Worm (Caenorhabditis elegans) whole organism, young adult: ENCODE results near the gene cyp-32B1.

Experiments used
- B0019.2 ChIP-seq: fragments of 200-800 bp; sonication (Bioruptor generic); conservative IDR thresholded peaks from 2 replicates; pipeline ENCODE4 v1.3.6; 2022; ENCODE audit warnings: missing genetic modification reagents, missing genetic modification characterization, missing compliant biosample characterization
- B0336.3 ChIP-seq: fragments of 200-800 bp; sonication (Bioruptor generic); IDR thresholded peaks from 2 replicates; pipeline ENCODE4 v1.3.6; 2022; ENCODE audit warnings: missing genetic modification characterization, missing compliant biosample characterization
- D2030.7 ChIP-seq: fragments of 200-800 bp; sonication (Bioruptor generic); IDR thresholded peaks from 2 replicates; pipeline ENCODE4 v1.3.6; 2022; ENCODE audit warnings: missing genetic modification reagents, missing genetic modification characterization, missing compliant biosample characterization
- F37B4.10 ChIP-seq: fragments of 200-800 bp; sonication (Bioruptor generic); IDR thresholded peaks from 2 replicates; pipeline ENCODE4 v1.3.6; 2022; ENCODE audit warnings: missing genetic modification characterization, missing compliant biosample characterization
- F39B2.1 ChIP-seq: fragments of 200-800 bp; sonication (Bioruptor generic); IDR thresholded peaks from 2 replicates; pipeline ENCODE4 v1.3.6; 2022; ENCODE audit warnings: missing genetic modification reagents, missing genetic modification characterization, missing compliant biosample characterization
- F55B11.4 ChIP-seq: sonication (generic microtip); optimal IDR thresholded peaks from 2 replicates; lab custom pipeline; 2016; ENCODE audit warnings: missing compliant biosample characterization, missing genetic modification characterization, borderline replicate concordance; ENCODE audit not compliant: insufficient read depth
- K11D2.4 ChIP-seq: fragments of 200-800 bp; sonication (Bioruptor generic); IDR thresholded peaks from 2 replicates; pipeline ENCODE4 v1.3.6; 2022; ENCODE audit warnings: missing genetic modification reagents, missing genetic modification characterization, missing compliant biosample characterization
- ZK185.1 ChIP-seq: sonication (generic microtip); optimal IDR thresholded peaks from 2 replicates; lab custom pipeline; 2016; ENCODE audit warnings: mild to moderate bottlenecking, missing genetic modification characterization, missing compliant biosample characterization; ENCODE audit not compliant: poor library complexity, severe bottlenecking
- ama-1 ChIP-seq, 3 experiments: fragments of 150-350 bp in 1 of 3; sonication (generic microtip) in 2 of 3; optimal IDR thresholded peaks; 2 replicates each; lab custom pipeline; 2014 to 2018; ENCODE audit warnings: missing biosample characterization in 2 of 3, missing genetic modification characterization in 2 of 3, missing genetic modification reagents in 2 of 3
- aptf-3 ChIP-seq: fragments of 200-800 bp; sonication (Bioruptor generic); IDR thresholded peaks from 2 replicates; pipeline ENCODE4 v1.3.6; 2022; ENCODE audit warnings: missing genetic modification characterization, missing compliant biosample characterization
- cebp-1 ChIP-seq, 2 experiments: fragments of 200-800 bp in 1 of 2; sonication (Bioruptor generic) in 1 of 2; sonication (generic microtip) in 1 of 2; IDR thresholded peaks in 1 of 2; optimal IDR thresholded peaks in 1 of 2; 2 replicates each; pipeline versions ENCODE4 v1.3.6 to Lab custom; 2017 to 2022; ENCODE audit warnings: missing compliant biosample characterization in 2 of 2, missing genetic modification characterization in 2 of 2, mild to moderate bottlenecking in 1 of 2, missing genetic modification reagents in 1 of 2, moderate library complexity in 1 of 2
- cebp-2 ChIP-seq: fragments of 200-800 bp; sonication (Bioruptor generic); IDR thresholded peaks from 2 replicates; pipeline ENCODE4 v1.3.6; 2022; ENCODE audit warnings: missing genetic modification characterization, missing compliant biosample characterization
- ceh-58 ChIP-seq: fragments of 200-800 bp; sonication (Bioruptor generic); IDR thresholded peaks from 2 replicates; pipeline ENCODE4 v1.3.6; 2022; ENCODE audit warnings: missing genetic modification characterization, missing compliant biosample characterization
- ceh-79 ChIP-seq: sonication (generic microtip); optimal IDR thresholded peaks from 2 replicates; lab custom pipeline; 2017; ENCODE audit warnings: mild to moderate bottlenecking, missing genetic modification characterization, missing compliant biosample characterization
- ceh-91 ChIP-seq: fragments of 200-800 bp; sonication (Bioruptor generic); IDR thresholded peaks from 2 replicates; pipeline ENCODE4 v1.3.6; 2022; ENCODE audit warnings: missing genetic modification reagents, missing genetic modification characterization, missing compliant biosample characterization
- die-1 ChIP-seq: sonication (generic microtip); optimal IDR thresholded peaks from 2 replicates; lab custom pipeline; 2016; ENCODE audit warnings: missing genotype, mild to moderate bottlenecking, missing genetic modification characterization, missing compliant biosample characterization
- dox-1 ChIP-seq: fragments of 200-800 bp; sonication (Bioruptor generic); IDR thresholded peaks from 2 replicates; pipeline ENCODE4 v1.3.6; 2022; ENCODE audit warnings: missing genetic modification reagents, missing genetic modification characterization, missing compliant biosample characterization
- dpff-1 ChIP-seq: sonication (generic microtip); optimal IDR thresholded peaks from 2 replicates; lab custom pipeline; 2017; ENCODE audit warnings: mild to moderate bottlenecking, missing genetic modification characterization, missing compliant biosample characterization
- dpl-1 ChIP-seq: fragments of 150-350 bp; optimal IDR thresholded peaks from 2 replicates; lab custom pipeline; 2014; ENCODE audit warnings: missing biosample characterization, missing genetic modification reagents, missing genetic modification characterization
- efl-1 ChIP-seq: fragments of 150-350 bp; optimal IDR thresholded peaks from 2 replicates; lab custom pipeline; 2014; ENCODE audit warnings: missing biosample characterization, missing genetic modification reagents, missing genetic modification characterization
- egl-44 ChIP-seq: fragments of 200-800 bp; sonication (Bioruptor generic); IDR thresholded peaks from 2 replicates; pipeline ENCODE4 v1.3.6; 2022; ENCODE audit warnings: missing genetic modification reagents, missing genetic modification characterization, missing compliant biosample characterization
- gei-17 ChIP-seq: fragments of 200-800 bp; sonication (Bioruptor generic); optimal IDR thresholded peaks from 2 replicates; lab custom pipeline; 2018; ENCODE audit warnings: mild to moderate bottlenecking, missing genetic modification characterization, missing compliant biosample characterization
- hsf-1 ChIP-seq: fragments of 200-800 bp; sonication (Bioruptor generic); IDR thresholded peaks from 2 replicates; pipeline ENCODE4 v1.3.6; 2022; ENCODE audit warnings: missing genetic modification reagents, missing genetic modification characterization, missing compliant biosample characterization
- let-526 ChIP-seq: fragments of 200-800 bp; sonication (Bioruptor generic); IDR thresholded peaks from 2 replicates; pipeline ENCODE4 v1.3.6; 2022; ENCODE audit warnings: missing genetic modification reagents, missing genetic modification characterization, missing compliant biosample characterization
- lin-35 ChIP-seq, 3 experiments: fragments of 150-350 bp in 2 of 3; sonication (generic microtip) in 1 of 3; optimal IDR thresholded peaks; 2 replicates each; lab custom pipeline; 2014 to 2018; ENCODE audit warnings: missing biosample characterization in 3 of 3, missing genetic modification characterization in 3 of 3, missing genetic modification reagents in 3 of 3
- lin-54 ChIP-seq: fragments of 200-800 bp; sonication (Bioruptor generic); optimal IDR thresholded peaks from 2 replicates; lab custom pipeline; 2018; ENCODE audit warnings: mild to moderate bottlenecking, missing genetic modification characterization, missing compliant biosample characterization
- mel-28 ChIP-seq: sonication (generic microtip); optimal IDR thresholded peaks from 2 replicates; lab custom pipeline; 2016; ENCODE audit warnings: borderline replicate concordance, mild to moderate bottlenecking, missing genetic modification characterization, missing compliant biosample characterization
- nfyb-1 ChIP-seq: fragments of 200-800 bp; sonication (Bioruptor generic); IDR thresholded peaks from 2 replicates; pipeline ENCODE4 v1.3.6; 2022; ENCODE audit warnings: missing genetic modification reagents, missing genetic modification characterization, missing compliant biosample characterization
- nhr-80 ChIP-seq: sonication (generic microtip); optimal IDR thresholded peaks from 2 replicates; lab custom pipeline; 2016; ENCODE audit warnings: missing genetic modification characterization, missing compliant biosample characterization
- nhr-90 ChIP-seq: sonication (generic microtip); optimal IDR thresholded peaks from 2 replicates; lab custom pipeline; 2016; ENCODE audit warnings: missing genotype, mild to moderate bottlenecking, missing genetic modification characterization, missing compliant biosample characterization
- rec-8 ChIP-seq, 2 experiments: sonication (generic microtip); optimal IDR thresholded peaks; 2 replicates each; lab custom pipeline; 2016; ENCODE audit warnings: mild to moderate bottlenecking in 2 of 2, missing genetic modification characterization in 2 of 2, missing genetic modification reagents in 2 of 2, missing genotype in 2 of 2, missing biosample characterization in 1 of 2, missing compliant biosample characterization in 1 of 2, moderate library complexity in 1 of 2
- repo-1 ChIP-seq: sonication (generic microtip); optimal IDR thresholded peaks from 2 replicates; lab custom pipeline; 2017; ENCODE audit warnings: mild to moderate bottlenecking, missing genetic modification characterization, missing compliant biosample characterization
- rpc-1 ChIP-seq, 2 experiments: fragments of 150-350 bp in 1 of 2; sonication (generic microtip) in 1 of 2; optimal IDR thresholded peaks; 2 replicates each; lab custom pipeline; 2014 to 2018; ENCODE audit warnings: missing biosample characterization in 1 of 2, missing genetic modification characterization in 1 of 2, missing genetic modification reagents in 1 of 2, missing genotype in 1 of 2
- sea-2 ChIP-seq: fragments of 200-800 bp; sonication (Bioruptor generic); IDR thresholded peaks from 2 replicates; pipeline ENCODE4 v1.3.6; 2022; ENCODE audit warnings: missing genetic modification characterization, missing compliant biosample characterization
- sptf-2 ChIP-seq: fragments of 200-800 bp; sonication (Bioruptor generic); optimal IDR thresholded peaks from 2 replicates; lab custom pipeline; 2018; ENCODE audit warnings: mild to moderate bottlenecking, missing genetic modification characterization, missing compliant biosample characterization
- zim-3 ChIP-seq: sonication (generic microtip); optimal IDR thresholded peaks from 2 replicates; lab custom pipeline; 2017; ENCODE audit warnings: mild to moderate bottlenecking, missing genetic modification characterization, moderate library complexity, missing compliant biosample characterization
- ztf-22 ChIP-seq: fragments of 200-800 bp; sonication (Bioruptor generic); optimal IDR thresholded peaks from 2 replicates; lab custom pipeline; 2018; ENCODE audit warnings: mild to moderate bottlenecking, missing genetic modification characterization, moderate library complexity, missing compliant biosample characterization

cyp-32B1 gene

DNA sequence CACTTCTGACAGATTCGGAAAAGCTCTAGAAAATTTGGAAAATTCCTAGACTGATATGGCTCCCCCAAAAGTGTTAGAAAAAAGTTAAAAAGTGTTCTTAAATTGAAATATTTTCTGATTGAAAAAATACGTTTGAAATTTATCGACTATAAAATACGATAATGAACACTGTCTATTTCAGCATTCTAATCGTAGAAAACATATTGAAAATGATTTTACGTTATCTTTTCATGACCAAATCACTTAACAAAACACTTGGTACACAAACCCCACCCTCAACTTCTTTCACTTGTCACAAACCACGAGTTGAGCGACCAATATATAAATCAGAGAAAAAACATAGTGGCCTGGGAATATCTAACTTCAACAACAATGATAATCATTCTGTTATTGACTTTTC is 22.0 kb downstream of the cyp-32B1 start, which contains the start of gene cyp-33C1:
Gene cyp-33C1 (plus strand): TSS at position 301 of the 400 bp plus-strand sequence.
- no peak for TF ChIP-seq nhr-80 (tag; lab: Kevin White, UChicago)
- no peak for TF ChIP-seq dpl-1 (GFP tag; lab: Kevin White, UChicago)
- no peak for TF ChIP-seq gei-17 (GFP tag; lab: Kevin White, UChicago)

DNA sequence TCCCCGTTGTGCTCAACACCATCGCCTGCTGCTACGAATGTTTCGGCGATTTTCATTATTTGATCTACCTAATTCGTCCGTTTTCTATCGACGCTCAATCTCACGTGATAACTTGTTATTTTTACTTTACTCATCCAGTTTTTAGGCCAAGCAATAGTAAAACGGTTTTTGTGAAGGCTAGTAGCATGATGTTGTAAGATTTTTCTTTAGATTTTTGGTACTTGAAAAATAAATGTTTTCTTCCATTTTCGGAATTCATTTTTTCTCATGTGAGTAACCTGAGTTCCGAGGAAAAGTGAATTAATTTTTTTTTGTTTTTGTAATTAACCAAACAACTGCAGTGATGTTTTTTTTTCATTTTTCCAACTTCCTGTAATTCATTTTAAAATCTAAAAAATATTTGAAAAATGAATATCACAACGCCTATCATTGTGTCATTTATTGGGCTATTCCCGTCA is 23.9 kb downstream of the cyp-32B1 start, which contains the start of gene srbc-17:
Gene srbc-17 (plus strand): TSS at position 408 of the 458 bp plus-strand sequence.
- TF ChIP-seq ceh-91 (GFP tag; lab: Robert Waterston, UW), result no peak
- TF ChIP-seq ZK185.1 (tag; lab: Kevin White, UChicago), result no peak
- TF ChIP-seq ama-1 (optimal IDR thresholded peaks at IDR 0.05; lab: Kevin White, UChicago), result no peak
- no peak for TF ChIP-seq ama-1 (GFP tag; optimal IDR thresholded peaks at IDR 0.05; lab: Kevin White, UChicago)
- TF ChIP-seq K11D2.4, result no peak
- TF ChIP-seq B0336.3 (GFP tag; lab: Robert Waterston, UW), result no peak
- TF ChIP-seq ztf-22 (GFP tag; lab: Kevin White, UChicago), result no peak

DNA sequence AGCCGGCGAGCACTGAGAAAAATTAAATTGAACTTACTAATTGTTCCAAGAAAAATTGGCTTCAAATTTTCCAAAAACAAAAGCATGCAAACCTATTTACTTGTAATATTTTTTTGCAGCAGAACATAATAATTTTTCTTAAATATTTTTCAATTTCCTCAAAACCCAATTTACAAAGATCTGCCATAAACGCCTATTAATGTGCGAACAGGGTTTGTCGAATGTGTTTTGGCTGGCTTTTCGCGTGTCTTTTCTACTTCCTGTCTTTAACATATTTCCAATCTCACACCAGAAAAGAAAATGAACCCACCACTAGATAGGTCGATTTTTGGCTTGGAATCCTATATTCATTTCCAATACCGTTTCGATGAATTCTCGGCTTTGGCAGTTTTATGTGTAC is 26.0 kb downstream of the cyp-32B1 start, which contains the start of gene C45H4.18:
Gene C45H4.18 (plus strand): TSS at position 301 of the 400 bp plus-strand sequence.
- no peak for TF ChIP-seq die-1 (tag; lab: Kevin White, UChicago)
- no peak for TF ChIP-seq F55B11.4 (tag; lab: Kevin White, UChicago)
- no peak for TF ChIP-seq ceh-79 (tag; lab: Kevin White, UChicago)
- no peak for TF ChIP-seq efl-1 (GFP tag; lab: Kevin White, UChicago)
- no peak for TF ChIP-seq gei-17 (GFP tag; lab: Kevin White, UChicago)
- no peak for TF ChIP-seq F37B4.10 (GFP tag; lab: Robert Waterston, UW)
- TF ChIP-seq nhr-90 (tag; lab: Kevin White, UChicago), result no peak
- no peak for TF ChIP-seq lin-35 (GFP tag; optimal IDR thresholded peaks at IDR 0.05; lab: Kevin White, UChicago)
- TF ChIP-seq sea-2, result no peak
- no peak for TF ChIP-seq sptf-2

DNA sequence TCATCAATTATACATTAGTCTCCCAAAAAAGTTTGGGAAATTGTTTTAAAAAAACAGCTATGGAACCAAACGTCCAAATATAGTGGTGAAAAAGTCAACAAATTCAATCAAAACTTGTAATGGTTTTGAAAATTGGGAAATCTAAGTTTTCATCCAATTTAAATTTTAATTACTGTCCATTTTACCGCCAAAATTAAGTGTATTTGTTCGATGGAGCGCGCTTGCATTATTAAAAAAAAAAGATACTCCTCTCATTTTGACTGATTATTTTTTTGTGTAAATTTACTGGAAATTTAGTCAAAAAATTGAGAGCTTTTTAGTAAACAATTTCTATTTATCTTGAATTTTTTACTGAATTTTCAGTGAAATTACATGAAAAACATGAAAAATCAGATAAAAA is 26.8 kb downstream of the cyp-32B1 start:
- TF ChIP-seq lin-54 (GFP tag; lab: Kevin White, UChicago) (no peak), zim-3 (no peak), cebp-1 (GFP tag; IDR thresholded peaks at IDR 0.05; lab: Robert Waterston, UW) (no peak), cebp-1 (tag; optimal IDR thresholded peaks at IDR 0.05; lab: Kevin White, UChicago) (no peak), aptf-3 (GFP tag; lab: Robert Waterston, UW) (no peak), egl-44 (GFP tag; lab: Robert Waterston, UW) (no peak), dox-1 (GFP tag; lab: Robert Waterston, UW) (no peak), sptf-2 (no peak), ceh-58 (GFP tag; lab: Robert Waterston, UW) (no peak), hsf-1 (GFP tag; lab: Robert Waterston, UW) (no peak), dpff-1 (tag; lab: Kevin White, UChicago) (no peak), cebp-2 (GFP tag; lab: Robert Waterston, UW) (no peak), F37B4.10 (GFP tag; lab: Robert Waterston, UW) (no peak)

DNA sequence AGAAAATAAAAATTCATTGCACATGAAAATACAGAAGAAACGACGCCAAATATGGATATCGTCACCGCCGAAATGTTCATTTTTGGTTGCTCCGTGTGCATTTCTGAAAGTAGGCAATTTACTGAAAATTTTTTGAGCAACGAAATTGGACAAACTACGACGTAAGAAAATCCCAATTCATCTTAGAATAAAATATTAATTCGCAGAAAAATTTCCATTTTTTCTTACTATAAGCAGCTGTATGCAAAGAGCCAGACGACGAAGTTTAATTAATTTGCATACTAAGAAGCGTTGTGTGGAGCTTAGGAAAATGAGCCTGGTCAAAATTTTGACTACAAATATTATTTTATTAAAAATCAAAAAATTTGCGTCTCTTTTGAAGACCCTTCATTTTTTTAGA is 34.5 kb downstream of the cyp-32B1 start, which contains the start of gene srbc-19:
Gene srbc-19 (minus strand): TSS at position 101 of the 400 bp plus-strand sequence.
- no peak for TF ChIP-seq mel-28 (tag; lab: Kevin White, UChicago)
- TF ChIP-seq lin-54 (GFP tag; lab: Kevin White, UChicago), result no peak
- no peak for TF ChIP-seq rec-8 (tag; optimal IDR thresholded peaks at IDR 0.05; lab: Kevin White, UChicago)
- TF ChIP-seq B0019.2 (GFP tag; lab: Robert Waterston, UW), result no peak
- TF ChIP-seq nfyb-1 (GFP tag; lab: Robert Waterston, UW), result no peak
- no peak for TF ChIP-seq F39B2.1
- TF ChIP-seq B0336.3 (GFP tag; lab: Robert Waterston, UW), result no peak
- TF ChIP-seq rpc-1 (optimal IDR thresholded peaks at IDR 0.05; lab: Kevin White, UChicago), result no peak
- TF ChIP-seq rpc-1 (tag; optimal IDR thresholded peaks at IDR 0.05; lab: Kevin White, UChicago), result no peak
- TF ChIP-seq ceh-91 (GFP tag; lab: Robert Waterston, UW), result no peak
- no peak for TF ChIP-seq repo-1 (tag; lab: Kevin White, UChicago)
- TF ChIP-seq F37B4.10 (GFP tag; lab: Robert Waterston, UW), result no peak
- no peak for TF ChIP-seq ztf-22 (GFP tag; lab: Kevin White, UChicago)
- no peak for TF ChIP-seq cebp-1 (GFP tag; IDR thresholded peaks at IDR 0.05; lab: Robert Waterston, UW)
- TF ChIP-seq cebp-1 (tag; optimal IDR thresholded peaks at IDR 0.05; lab: Kevin White, UChicago), result no peak
- TF ChIP-seq let-526 (GFP tag; lab: Robert Waterston, UW), result no peak
- TF ChIP-seq D2030.7 (GFP tag; lab: Robert Waterston, UW), result no peak
